Fruit fly (Drosophila melanogaster) whole organism, wandering third instar larva: Measurements from ENCODE around the gene Ubc7.

Experiments used
- Dfd ChIP-seq: fragments of >200 bp; optimal IDR thresholded peaks from 2 replicates; lab custom pipeline; 2017; ENCODE audit warnings: missing biosample characterization, missing genetic modification characterization
- HLH106 ChIP-seq: fragments of 200-800 bp; optimal IDR thresholded peaks from 3 replicates; lab custom pipeline; 2019; ENCODE audit warnings: missing biosample characterization, mild to moderate bottlenecking, missing genetic modification characterization, moderate library complexity
- Hr78 ChIP-seq: fragments of >200 bp; optimal IDR thresholded peaks from 2 replicates; lab custom pipeline; 2017; ENCODE audit warnings: missing biosample characterization, missing genetic modification characterization
- br ChIP-seq: fragments of 200-800 bp; sonication (Bioruptor generic); optimal IDR thresholded peaks from 2 replicates; lab custom pipeline; 2016; ENCODE audit warnings: missing biosample characterization, missing genetic modification characterization
- brk ChIP-seq: fragments of 200-800 bp; sonication (Bioruptor generic); optimal IDR thresholded peaks from 2 replicates; lab custom pipeline; 2016; ENCODE audit warnings: missing biosample characterization, mild to moderate bottlenecking, missing genetic modification characterization
- lola ChIP-seq: fragments of >200 bp; optimal IDR thresholded peaks from 2 replicates; lab custom pipeline; 2017; ENCODE audit warnings: missing biosample characterization, missing genetic modification characterization
- psq ChIP-seq: fragments of 200-800 bp; sonication (Bioruptor generic); optimal IDR thresholded peaks from 3 replicates; lab custom pipeline; 2017; ENCODE audit warnings: missing biosample characterization, mild to moderate bottlenecking, missing genetic modification characterization, moderate library complexity
- sage ChIP-seq: fragments of 200-800 bp; sonication (Bioruptor generic); optimal IDR thresholded peaks from 2 replicates; lab custom pipeline; 2016; ENCODE audit warnings: missing biosample characterization, mild to moderate bottlenecking, missing genetic modification characterization
- sv ChIP-seq: fragments of 200-800 bp; sonication (Bioruptor generic); optimal IDR thresholded peaks from 3 replicates; lab custom pipeline; 2016; ENCODE audit warnings: missing biosample characterization, missing genetic modification characterization
- usp ChIP-seq: fragments of >200 bp; optimal IDR thresholded peaks from 2 replicates; lab custom pipeline; 2017; ENCODE audit warnings: missing biosample characterization, missing genetic modification characterization
- woc ChIP-seq: sonication (Bioruptor generic); optimal IDR thresholded peaks from 2 replicates; lab custom pipeline; 2016; ENCODE audit warnings: missing biosample characterization, mild to moderate bottlenecking, missing genetic modification characterization

DNA sequence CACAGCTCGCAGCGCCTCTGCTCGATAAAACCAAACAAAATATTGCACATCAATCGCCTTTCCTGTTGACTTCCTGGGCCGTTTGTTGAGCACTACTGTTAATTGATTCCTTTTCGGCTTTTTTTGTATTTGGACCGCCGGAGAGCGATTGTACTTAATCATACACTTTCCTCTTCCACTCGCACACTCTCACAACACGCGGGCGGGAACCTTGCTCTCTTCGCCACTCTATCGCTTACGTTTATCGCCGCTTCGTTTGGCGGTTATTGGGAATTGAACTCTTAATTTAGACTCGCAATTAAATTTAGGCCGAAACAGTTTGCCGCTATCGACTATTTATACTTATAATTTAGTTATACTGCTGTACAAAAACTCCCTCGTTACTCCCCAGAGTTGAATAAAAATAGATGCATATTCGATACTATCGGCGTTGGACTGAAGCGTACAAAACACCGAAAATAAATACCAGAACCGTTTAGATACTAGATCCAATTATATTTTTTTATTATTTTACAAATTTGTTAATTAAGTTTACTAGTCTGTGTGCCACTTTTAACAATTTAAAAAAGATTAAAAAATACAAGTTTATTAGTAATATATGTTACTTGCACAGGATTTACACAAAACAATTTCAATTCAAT lies 39.8 kb upstream of the Ubc7 start, which contains the start of gene Arp2:
- TF ChIP-seq Hr78 (GFP tag; lab: Kevin White, UChicago) (no peak), HLH106 (tag; lab: Kevin White, UChicago) (no peak), psq (GFP tag; lab: Kevin White, UChicago) (no peak), br (no peak), sv (GFP tag; lab: Kevin White, UChicago) (no peak), lola (GFP tag; lab: Kevin White, UChicago) (no peak), brk (no peak), usp (no peak), sage (GFP tag; lab: Kevin White, UChicago) (no peak), woc (no peak), Dfd (GFP tag; lab: Kevin White, UChicago) (no peak)
